Worm (Caenorhabditis elegans) whole organism, L4 larva: ENCODE results near the gene R12C12.7.

Source experiments
- F10B5.3 ChIP-seq: sonication (generic microtip); optimal IDR thresholded peaks from 2 replicates; lab custom pipeline; 2016; ENCODE audit warnings: mild to moderate bottlenecking, missing genetic modification characterization, missing compliant biosample characterization
- F44E2.7 ChIP-seq: fragments of 200-800 bp; sonication (Bioruptor generic); IDR thresholded peaks from 2 replicates; pipeline ENCODE4 v2.1.2; 2022; ENCODE audit warnings: missing genetic modification characterization, missing compliant biosample characterization
- T26A8.4 ChIP-seq: fragments of 200-800 bp; sonication (Bioruptor generic); IDR thresholded peaks from 2 replicates; pipeline ENCODE4 v1.3.6; 2022; ENCODE audit warnings: missing genetic modification characterization, missing compliant biosample characterization
- Y105C5A.15 ChIP-seq: fragments of 200-800 bp; sonication (Bioruptor generic); IDR thresholded peaks from 2 replicates; pipeline ENCODE4 v1.3.6; 2022; ENCODE audit warnings: missing genetic modification characterization, missing compliant biosample characterization
- Y5F2A.4 ChIP-seq: fragments of 200-800 bp; sonication (Bioruptor generic); optimal IDR thresholded peaks from 2 replicates; lab custom pipeline; 2018; ENCODE audit warnings: mild to moderate bottlenecking, missing genetic modification characterization, missing compliant biosample characterization
- ZK337.2 ChIP-seq: fragments of 200-800 bp; sonication (Bioruptor generic); IDR thresholded peaks from 2 replicates; pipeline ENCODE4 v1.3.6; 2022; ENCODE audit warnings: missing genetic modification reagents, missing genetic modification characterization, missing compliant biosample characterization
- aha-1 ChIP-seq: fragments of 150-350 bp; peaks from one replicate; lab custom pipeline; 2014; ENCODE audit warnings: missing biosample characterization, missing genetic modification characterization
- aly-2 ChIP-seq: sonication (generic microtip); optimal IDR thresholded peaks from 2 replicates; lab custom pipeline; 2018; ENCODE audit warnings: missing biosample characterization, missing genetic modification characterization
- arid-1 ChIP-seq: fragments of 200-800 bp; sonication (Bioruptor generic); conservative IDR thresholded peaks from 2 replicates; pipeline ENCODE4 v1.3.6; 2022; ENCODE audit warnings: missing genetic modification reagents, missing genetic modification characterization, missing compliant biosample characterization
- ceh-20 ChIP-seq: fragments of 200-800 bp; sonication (Bioruptor generic); IDR thresholded peaks from 2 replicates; pipeline ENCODE4 v1.3.6; 2022; ENCODE audit warnings: missing genetic modification reagents, missing genetic modification characterization, missing compliant biosample characterization
- ces-1 ChIP-seq: fragments of 150-350 bp; sonication (generic microtip); optimal IDR thresholded peaks from 4 replicates; lab custom pipeline; 2014; ENCODE audit warnings: missing biosample characterization, missing genetic modification reagents, missing genetic modification characterization
- ctbp-1 ChIP-seq: fragments of 200-800 bp; sonication (Bioruptor generic); IDR thresholded peaks from 2 replicates; pipeline ENCODE4 v1.3.6; 2022; ENCODE audit warnings: missing genetic modification reagents, missing genetic modification characterization, missing compliant biosample characterization
- daf-12 ChIP-seq: fragments of 150-350 bp; optimal IDR thresholded peaks from 2 replicates; lab custom pipeline; 2014; ENCODE audit warnings: missing biosample characterization, missing genetic modification reagents, missing genetic modification characterization
- dmd-6 ChIP-seq: fragments of 200-800 bp; sonication (Bioruptor generic); IDR thresholded peaks from 2 replicates; pipeline ENCODE4 v1.3.6; 2022; ENCODE audit warnings: missing genetic modification reagents, missing genetic modification characterization, missing compliant biosample characterization
- dmd-8 ChIP-seq: fragments of 200-800 bp; sonication (Bioruptor generic); IDR thresholded peaks from 2 replicates; pipeline ENCODE4 v1.3.6; 2022; ENCODE audit warnings: missing genetic modification characterization, missing compliant biosample characterization
- dpl-1 ChIP-seq: fragments of 150-350 bp; optimal IDR thresholded peaks from 2 replicates; lab custom pipeline; 2014; ENCODE audit warnings: missing biosample characterization, missing genetic modification reagents, missing genetic modification characterization
- egl-27 ChIP-seq: sonication (generic microtip); optimal IDR thresholded peaks from 3 replicates; lab custom pipeline; 2017; ENCODE audit warnings: missing biosample characterization, missing genetic modification reagents, missing genetic modification characterization
- gei-8 ChIP-seq: fragments of 200-800 bp; sonication (Bioruptor generic); optimal IDR thresholded peaks from 2 replicates; lab custom pipeline; 2018; ENCODE audit warnings: mild to moderate bottlenecking, missing genetic modification characterization, missing compliant biosample characterization
- hlh-11 ChIP-seq: fragments of 200-800 bp; sonication (Bioruptor generic); optimal IDR thresholded peaks from 2 replicates; lab custom pipeline; 2018; ENCODE audit warnings: mild to moderate bottlenecking, missing genetic modification characterization, missing compliant biosample characterization
- hlh-30 ChIP-seq: sonication (generic microtip); optimal IDR thresholded peaks from 2 replicates; lab custom pipeline; 2017; ENCODE audit warnings: antibody characterized with exemption, mild to moderate bottlenecking, missing genetic modification characterization, missing compliant biosample characterization; ENCODE audit not compliant: insufficient read depth
- hmg-1.1 ChIP-seq: fragments of 200-800 bp; sonication (Bioruptor generic); IDR thresholded peaks from 2 replicates; pipeline ENCODE4 v1.3.6; 2022; ENCODE audit warnings: missing genetic modification reagents, missing genetic modification characterization, missing compliant biosample characterization
- jun-1 ChIP-seq: fragments of 150-350 bp; optimal IDR thresholded peaks from 2 replicates; lab custom pipeline; 2014; ENCODE audit warnings: missing biosample characterization, missing genetic modification reagents, missing genetic modification characterization
- lin-1 ChIP-seq: fragments of 200-800 bp; sonication (Bioruptor generic); IDR thresholded peaks from 2 replicates; pipeline ENCODE4 v1.3.6; 2022; ENCODE audit warnings: missing genetic modification reagents, missing genetic modification characterization, missing compliant biosample characterization
- lin-13 ChIP-seq: fragments of 150-350 bp; optimal IDR thresholded peaks from 2 replicates; lab custom pipeline; 2014; ENCODE audit warnings: missing biosample characterization, missing genetic modification reagents, missing genetic modification characterization
- lin-38 ChIP-seq: fragments of 200-800 bp; sonication (Bioruptor generic); IDR thresholded peaks from 2 replicates; pipeline ENCODE4 v1.3.6; 2022; ENCODE audit warnings: missing genetic modification reagents, missing genetic modification characterization, missing compliant biosample characterization
- lir-3 ChIP-seq: sonication (generic microtip); optimal IDR thresholded peaks from 2 replicates; lab custom pipeline; 2016; ENCODE audit warnings: mild to moderate bottlenecking, missing genetic modification characterization, missing compliant biosample characterization
- lsy-2 ChIP-seq, 2 experiments: fragments of 150-350 bp in 1 of 2; sonication (generic microtip) in 1 of 2; optimal IDR thresholded peaks; 2 replicates each; lab custom pipeline; 2014 to 2017; ENCODE audit warnings: missing biosample characterization in 2 of 2, missing genetic modification characterization in 2 of 2
- mdl-1 ChIP-seq, 2 experiments: fragments of 150-350 bp in 1 of 2; sonication (generic microtip) in 1 of 2; optimal IDR thresholded peaks; 2 replicates each; lab custom pipeline; 2014 to 2017; ENCODE audit warnings: missing biosample characterization in 2 of 2, missing genetic modification characterization in 2 of 2
- mes-2 ChIP-seq: sonication (generic microtip); optimal IDR thresholded peaks from 2 replicates; lab custom pipeline; 2016; ENCODE audit warnings: missing genotype, mild to moderate bottlenecking, missing genetic modification characterization, missing compliant biosample characterization; ENCODE audit not compliant: poor library complexity, severe bottlenecking
- nhr-11 ChIP-seq: fragments of 150-350 bp; optimal IDR thresholded peaks from 2 replicates; lab custom pipeline; 2014; ENCODE audit warnings: missing biosample characterization, missing genetic modification characterization
- nhr-41 ChIP-seq: fragments of 200-800 bp; sonication (Bioruptor generic); IDR thresholded peaks from 2 replicates; pipeline ENCODE4 v1.3.6; 2022; ENCODE audit warnings: missing genetic modification reagents, missing genetic modification characterization, missing compliant biosample characterization
- nhr-77 ChIP-seq: fragments of 150-350 bp; optimal IDR thresholded peaks from 2 replicates; lab custom pipeline; 2014; ENCODE audit warnings: missing biosample characterization, missing genetic modification characterization
- pha-4 ChIP-seq, 2 experiments: fragments of 150-350 bp in 1 of 2; fragments of 200-800 bp in 1 of 2; sonication (Bioruptor generic) in 1 of 2; IDR thresholded peaks in 1 of 2; optimal IDR thresholded peaks in 1 of 2; 2 replicates each; pipeline versions ENCODE4 v1.3.6 to Lab custom; 2014 to 2022; ENCODE audit warnings: missing genetic modification characterization in 2 of 2, missing genetic modification reagents in 2 of 2, missing biosample characterization in 1 of 2, missing compliant biosample characterization in 1 of 2
- rbr-2 ChIP-seq: sonication (generic microtip); optimal IDR thresholded peaks from 2 replicates; lab custom pipeline; 2016; ENCODE audit warnings: missing genotype, missing genetic modification characterization, missing compliant biosample characterization
- skn-1 ChIP-seq: fragments of 150-350 bp; optimal IDR thresholded peaks from 2 replicates; lab custom pipeline; 2014; ENCODE audit warnings: missing biosample characterization, missing genetic modification characterization
- snpc-4 ChIP-seq: fragments of 150-350 bp; optimal IDR thresholded peaks from 2 replicates; lab custom pipeline; 2014; ENCODE audit warnings: missing biosample characterization, missing genetic modification characterization
- unc-39 ChIP-seq: sonication (generic microtip); optimal IDR thresholded peaks from 2 replicates; lab custom pipeline; 2017; ENCODE audit warnings: missing biosample characterization, missing genetic modification characterization
- unc-62 ChIP-seq, 3 experiments: fragments of 150-350 bp in 1 of 3; sonication (generic microtip); optimal IDR thresholded peaks in 2 of 3; peaks in 1 of 3; 1 replicate in 1 of 3; 2 replicates in 2 of 3; lab custom pipeline; 2014 to 2017; ENCODE audit warnings: missing biosample characterization in 3 of 3, missing genetic modification characterization in 3 of 3, missing genetic modification reagents in 3 of 3, missing genotype in 1 of 3
- zfp-3 ChIP-seq: fragments of 200-800 bp; sonication (Bioruptor generic); conservative IDR thresholded peaks from 2 replicates; pipeline ENCODE4 v1.3.6; 2022; ENCODE audit warnings: missing genetic modification reagents, missing genetic modification characterization, missing compliant biosample characterization
- ztf-7 ChIP-seq: fragments of 150-350 bp; optimal IDR thresholded peaks from 2 replicates; lab custom pipeline; 2014; ENCODE audit warnings: missing biosample characterization, missing genetic modification characterization

R12C12.7 gene

DNA sequence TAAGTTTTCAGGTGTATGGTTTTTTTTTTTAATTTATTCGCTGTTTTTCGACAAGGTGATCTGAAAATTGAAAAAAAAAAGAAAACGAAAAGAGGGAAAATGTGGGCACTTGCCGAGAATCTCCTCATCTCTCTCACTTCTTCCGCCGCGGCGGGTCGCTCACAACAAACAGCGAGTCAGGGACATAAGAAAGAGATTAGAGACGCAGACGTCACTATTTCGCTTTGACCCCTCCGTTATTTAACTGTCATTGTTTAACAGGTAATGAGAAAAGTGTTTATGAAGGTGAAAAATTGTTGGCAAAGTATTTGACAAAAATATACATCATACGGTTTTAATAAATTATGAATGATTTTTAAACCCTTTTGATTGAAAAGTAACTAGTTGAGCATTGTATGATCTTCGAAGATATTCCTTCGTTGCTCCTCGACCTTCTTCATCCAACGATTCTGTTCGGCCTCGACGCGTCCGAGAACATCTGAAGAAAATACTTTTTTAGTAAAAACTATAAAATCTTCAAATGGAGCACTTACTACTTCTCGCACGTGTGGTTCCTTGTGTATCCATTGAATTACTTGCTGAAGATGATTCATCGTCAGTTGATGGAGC lies 9.7 kb downstream of the R12C12.7 start:
- TF ChIP-seq skn-1 (tag; lab: Kevin White, UChicago) (no peak), mes-2 (tag; lab: Kevin White, UChicago) (peak; percentile 56), dpl-1 (no peak), snpc-4 (tag; lab: Kevin White, UChicago) (no peak), lir-3 (tag; lab: Kevin White, UChicago) (no peak), arid-1 (GFP tag; lab: Robert Waterston, UW) (no peak), F10B5.3 (tag; lab: Kevin White, UChicago) (no peak), nhr-77 (no peak), rbr-2 (tag; lab: Kevin White, UChicago) (no peak), ztf-7 (tag; lab: Kevin White, UChicago) (no peak), ZK337.2 (GFP tag; lab: Robert Waterston, UW) (no peak), lin-13 (GFP tag; lab: Kevin White, UChicago) (no peak), Y105C5A.15 (GFP tag; lab: Robert Waterston, UW) (no peak), dmd-6 (no peak), ces-1 (GFP tag; lab: Kevin White, UChicago) (no peak), unc-62 (GFP tag; optimal IDR thresholded peaks at IDR 0.05 in 1 of 2; lab: Kevin White, UChicago) (peak in 1 of 2 experiments; percentile 62), unc-62 (tag; optimal IDR thresholded peaks at IDR 0.05; lab: Kevin White, UChicago) (no peak), zfp-3 (GFP tag; lab: Robert Waterston, UW) (no peak), aha-1 (tag; lab: Kevin White, UChicago) (peak; percentile 54), hlh-30 (peak; percentile 13), dmd-8 (GFP tag; lab: Robert Waterston, UW) (no peak), lsy-2 (tag; optimal IDR thresholded peaks at IDR 0.05; lab: Kevin White, UChicago) (peak in 1 of 2 experiments; percentile 31), hlh-11 (tag; lab: Kevin White, UChicago) (no peak), Y5F2A.4 (no peak), lin-38 (GFP tag; lab: Robert Waterston, UW) (no peak), unc-39 (no peak), hmg-1.1 (peak; percentile 46; the same call in 1 of the 2 replicates), nhr-41 (GFP tag; lab: Robert Waterston, UW) (no peak), gei-8 (GFP tag; lab: Kevin White, UChicago) (no peak), aly-2 (tag; lab: Kevin White, UChicago) (no peak), mdl-1 (tag; optimal IDR thresholded peaks at IDR 0.05; lab: Kevin White, UChicago) (no peak), ceh-20 (GFP tag; lab: Robert Waterston, UW) (no peak), F44E2.7 (GFP tag; lab: Robert Waterston, UW) (no peak), pha-4 (GFP tag; IDR thresholded peaks at IDR 0.05; lab: Robert Waterston, UW) (no peak), pha-4 (tag; optimal IDR thresholded peaks at IDR 0.05; lab: Kevin White, UChicago) (no peak)

DNA sequence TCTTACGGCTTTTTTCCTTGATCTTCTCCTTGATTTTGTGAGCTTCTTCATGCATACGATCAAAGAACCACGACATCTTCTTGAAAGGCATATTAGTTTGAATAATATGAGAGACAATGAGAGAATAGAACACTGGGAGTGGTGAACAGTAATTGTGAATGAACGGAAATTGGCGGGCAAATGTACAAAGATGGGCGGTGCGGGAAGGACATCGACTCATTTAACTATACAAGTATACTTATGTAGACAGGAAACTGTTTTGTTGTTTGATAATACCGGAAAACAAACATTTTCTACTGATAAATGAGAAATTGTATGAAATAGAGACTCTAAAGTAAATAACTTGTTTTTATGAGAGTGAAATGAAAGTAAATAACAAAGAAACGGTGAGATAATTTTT lies 10.7 kb downstream of the R12C12.7 start, which contains the start of gene R12C12.5:
Gene R12C12.5, minus strand, starts transcription at position 101 of the 400 bp plus-strand sequence.
- TF ChIP-seq egl-27 (tag; lab: Kevin White, UChicago) (no peak), T26A8.4 (GFP tag; lab: Robert Waterston, UW) (no peak), lin-13 (GFP tag; lab: Kevin White, UChicago) (no peak), lin-1 (GFP tag; lab: Robert Waterston, UW) (no peak), jun-1 (tag; lab: Kevin White, UChicago) (no peak), nhr-11 (tag; lab: Kevin White, UChicago) (no peak), ctbp-1 (GFP tag; lab: Robert Waterston, UW) (no peak), Y5F2A.4 (no peak), daf-12 (no peak)
